Worm (Caenorhabditis elegans) whole organism, L1 larva: ENCODE measurements around the gene sec-22.

Experiments
- aly-2 ChIP-seq: fragments of 150-350 bp; optimal IDR thresholded peaks from 2 replicates; lab custom pipeline; 2014; ENCODE audit warnings: missing biosample characterization, missing genetic modification characterization
- mdl-1 ChIP-seq, 2 experiments: fragments of 150-350 bp; optimal IDR thresholded peaks; 2 replicates each; lab custom pipeline; 2014 to 2017; ENCODE audit warnings: missing biosample characterization in 2 of 2, missing genetic modification characterization in 2 of 2, inconsistent platforms in 1 of 2
- nhr-76 ChIP-seq: sonication (generic microtip); optimal IDR thresholded peaks from 2 replicates; lab custom pipeline; 2017; ENCODE audit warnings: missing biosample characterization, missing genetic modification characterization
- unc-62 ChIP-seq: fragments of 150-350 bp; optimal IDR thresholded peaks from 2 replicates; lab custom pipeline; 2014; ENCODE audit warnings: missing biosample characterization, missing genetic modification reagents, missing genetic modification characterization

DNA sequence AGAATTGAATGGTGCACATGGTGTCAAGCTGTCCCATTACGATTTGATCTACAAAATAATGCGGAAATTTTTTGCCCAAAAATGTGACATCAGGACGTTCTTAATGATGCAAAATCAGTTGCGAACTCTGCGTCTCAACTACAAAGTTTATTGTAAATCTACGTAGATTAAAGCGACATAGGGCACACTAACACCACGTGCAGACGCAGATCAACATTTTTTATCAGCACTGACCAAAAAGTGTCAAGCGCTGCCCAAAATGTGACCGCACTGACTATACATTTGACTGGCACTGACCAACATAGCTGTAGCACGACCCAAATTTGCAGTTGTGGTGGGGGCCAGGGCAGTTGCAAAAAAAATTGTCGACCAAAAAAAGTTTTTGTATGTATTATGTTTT, 25.8 kb upstream of the sec-22 start:
- no peak for TF ChIP-seq unc-62 (GFP tag; lab: Kevin White, UChicago)
- TF ChIP-seq nhr-76, result no peak
- TF ChIP-seq mdl-1 (tag; optimal IDR thresholded peaks at IDR 0.05; lab: Kevin White, UChicago), result no peak
- TF ChIP-seq aly-2 (tag; lab: Kevin White, UChicago), result no peak
